Fruit fly (Drosophila melanogaster): Measurements from ENCODE around the gene CG1309.

Gene CG1309

DNA sequence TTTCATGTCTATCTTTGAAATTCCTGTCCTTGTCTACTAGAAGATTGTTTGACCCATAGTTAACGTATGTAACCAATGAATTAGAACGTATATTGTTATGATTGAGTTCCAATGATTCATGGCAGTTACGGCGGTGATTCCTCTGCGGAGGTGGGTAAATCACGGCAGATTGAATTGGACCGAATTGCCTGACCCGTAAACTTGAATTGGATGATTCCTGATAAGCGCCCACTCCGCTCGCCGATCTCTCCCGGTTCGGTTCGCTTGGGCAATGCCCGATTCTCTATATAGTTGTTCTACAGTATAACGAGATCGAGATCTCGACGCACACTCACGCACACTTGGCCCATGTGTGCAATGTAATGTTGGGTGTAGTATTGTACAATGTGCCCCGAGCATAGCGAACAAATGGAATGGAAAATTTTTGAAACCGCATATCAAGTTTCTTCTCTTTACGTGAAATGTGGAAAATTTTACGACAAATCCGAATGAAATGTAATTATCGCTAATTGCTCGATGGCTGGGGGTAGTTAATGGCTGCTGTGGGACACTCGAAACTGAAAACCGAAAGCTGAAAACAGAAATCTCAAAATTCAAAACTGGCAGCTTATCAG, 27.7 kb upstream of the CG1309 start:
- no peak for TF ChIP-seq noc (tag; optimal IDR thresholded peaks at IDR 0.05)

DNA sequence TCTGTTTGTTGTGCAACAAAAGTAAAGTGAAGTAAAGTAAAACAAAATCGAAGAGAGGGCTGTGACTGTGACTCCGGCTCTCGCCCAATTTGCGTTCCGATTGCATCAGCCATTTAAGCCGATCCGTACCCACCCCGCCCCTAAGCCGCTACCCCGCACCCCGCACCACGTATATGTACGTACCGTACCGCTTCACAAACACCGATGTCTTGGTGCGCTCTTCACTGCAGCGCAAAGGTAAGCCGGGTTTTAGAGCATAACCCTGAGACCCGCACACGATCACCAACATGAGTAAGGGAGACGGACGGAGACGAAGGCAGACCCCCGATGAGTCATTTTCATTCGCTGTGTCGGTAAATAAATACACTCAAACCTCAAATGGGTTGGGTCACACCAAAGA, 27.0 kb upstream of the CG1309 start:
- TF ChIP-seq noc (tag; optimal IDR thresholded peaks at IDR 0.05): no peak

DNA sequence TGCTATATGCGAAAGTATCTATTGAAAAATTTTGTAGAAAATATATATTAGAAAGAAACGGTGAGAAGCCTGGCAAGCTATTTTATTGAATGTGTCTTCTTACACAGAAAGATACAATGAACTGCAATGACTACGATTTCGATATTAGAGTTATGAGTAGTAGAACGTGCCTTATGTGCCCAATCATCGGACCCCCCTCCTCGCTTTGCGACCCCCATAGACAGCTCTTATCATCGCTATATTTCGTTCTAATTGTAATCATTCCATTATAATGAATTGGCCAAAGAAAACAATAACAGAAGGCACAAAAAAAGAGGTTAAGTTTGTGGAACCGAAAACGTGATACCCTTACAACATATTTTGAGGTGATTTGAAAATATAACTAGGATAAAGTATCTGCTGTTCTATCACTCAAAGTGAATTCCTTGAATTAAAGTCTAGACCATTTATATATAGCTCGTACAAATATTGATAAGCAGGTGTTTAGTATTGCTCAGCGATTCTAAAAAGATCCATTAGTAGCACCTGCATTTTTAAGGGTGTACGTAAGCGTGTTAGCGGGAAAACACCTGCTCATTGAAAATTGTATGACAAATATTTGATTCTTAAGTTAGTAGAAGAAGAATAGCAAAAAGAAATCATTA, 26.4 kb upstream of the CG1309 start:
- TF ChIP-seq noc (tag; optimal IDR thresholded peaks at IDR 0.05): peak; percentile 50

DNA sequence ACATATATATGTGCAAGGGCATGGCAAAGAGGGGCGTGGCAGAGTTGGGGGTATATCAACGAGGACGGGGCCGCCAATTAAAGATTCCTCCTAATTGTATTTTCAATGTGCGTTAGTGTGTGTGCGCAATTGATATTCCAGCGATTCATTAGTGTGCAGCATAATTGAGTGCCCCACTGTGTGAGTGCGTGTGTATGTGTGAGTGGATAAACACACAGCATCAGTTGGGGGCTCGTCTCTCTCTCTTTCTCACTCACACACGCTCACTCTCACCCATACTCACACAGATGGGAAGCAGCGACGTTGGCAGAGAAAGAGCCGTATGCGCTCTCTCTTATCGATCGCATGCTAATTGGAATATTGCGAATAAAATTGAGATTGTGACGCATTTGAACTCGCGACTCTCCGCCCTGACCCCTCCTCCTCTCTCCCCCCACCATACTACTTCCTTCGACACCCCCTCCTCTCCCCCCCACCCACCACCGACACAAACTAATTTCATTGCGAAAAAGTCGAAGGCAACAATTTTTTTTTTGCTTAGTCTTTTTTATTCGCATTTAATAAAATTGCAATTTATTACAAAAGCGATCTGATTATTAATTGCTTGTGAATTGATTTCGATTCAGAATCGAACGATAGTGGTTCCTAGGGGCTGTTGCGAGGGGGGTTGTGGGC, 25.5 kb upstream of the CG1309 start:
- TF ChIP-seq noc (tag; optimal IDR thresholded peaks at IDR 0.05): no peak

DNA sequence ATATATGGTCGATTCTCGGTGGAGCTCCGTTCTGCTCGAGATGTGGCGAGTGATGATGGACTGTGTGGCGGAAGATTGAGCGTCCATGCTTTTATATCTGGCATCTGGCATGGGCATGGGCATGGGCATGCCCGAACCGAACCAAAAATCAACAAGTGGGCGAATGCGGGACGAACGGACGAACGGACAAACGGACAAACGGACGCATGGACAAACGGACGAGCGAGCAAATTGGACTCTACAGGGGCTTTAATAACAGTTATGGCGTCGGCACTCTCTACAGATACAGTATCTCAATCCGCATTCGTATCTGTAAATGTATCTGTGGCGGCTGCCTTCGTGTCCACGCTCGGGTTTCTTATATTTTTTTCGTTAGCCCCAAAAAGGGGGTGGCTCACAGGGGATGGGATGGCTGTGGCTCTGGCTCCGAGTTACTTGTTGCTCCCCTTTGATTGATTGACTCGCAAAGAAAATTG, 23.1 kb upstream of the CG1309 start, which contains the start of gene ImpL2:
Gene ImpL2 (minus strand): TSS at position 51 of the 476 bp plus-strand sequence.
- no peak for TF ChIP-seq noc (tag; optimal IDR thresholded peaks at IDR 0.05)

DNA sequence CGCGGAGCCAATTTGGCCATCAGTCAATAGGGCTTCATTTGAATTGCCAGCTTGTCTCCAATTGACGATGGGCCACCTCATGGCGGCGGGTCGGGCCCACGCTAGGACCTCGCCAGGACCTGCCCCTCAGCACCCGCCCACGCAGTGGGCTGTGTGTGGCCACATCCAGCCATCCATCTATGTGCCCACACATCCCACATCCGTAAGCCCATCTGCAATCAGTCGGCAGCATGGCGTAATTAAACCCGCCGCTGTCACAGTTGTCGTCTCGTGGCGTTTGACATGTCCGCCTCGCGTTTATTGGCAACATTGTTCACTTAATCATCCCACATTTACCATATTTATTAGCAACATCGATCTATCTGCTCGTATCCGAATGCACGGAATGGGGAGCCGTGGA, 21.0 kb upstream of the CG1309 start:
- no peak for TF ChIP-seq noc (tag; optimal IDR thresholded peaks at IDR 0.05)

DNA sequence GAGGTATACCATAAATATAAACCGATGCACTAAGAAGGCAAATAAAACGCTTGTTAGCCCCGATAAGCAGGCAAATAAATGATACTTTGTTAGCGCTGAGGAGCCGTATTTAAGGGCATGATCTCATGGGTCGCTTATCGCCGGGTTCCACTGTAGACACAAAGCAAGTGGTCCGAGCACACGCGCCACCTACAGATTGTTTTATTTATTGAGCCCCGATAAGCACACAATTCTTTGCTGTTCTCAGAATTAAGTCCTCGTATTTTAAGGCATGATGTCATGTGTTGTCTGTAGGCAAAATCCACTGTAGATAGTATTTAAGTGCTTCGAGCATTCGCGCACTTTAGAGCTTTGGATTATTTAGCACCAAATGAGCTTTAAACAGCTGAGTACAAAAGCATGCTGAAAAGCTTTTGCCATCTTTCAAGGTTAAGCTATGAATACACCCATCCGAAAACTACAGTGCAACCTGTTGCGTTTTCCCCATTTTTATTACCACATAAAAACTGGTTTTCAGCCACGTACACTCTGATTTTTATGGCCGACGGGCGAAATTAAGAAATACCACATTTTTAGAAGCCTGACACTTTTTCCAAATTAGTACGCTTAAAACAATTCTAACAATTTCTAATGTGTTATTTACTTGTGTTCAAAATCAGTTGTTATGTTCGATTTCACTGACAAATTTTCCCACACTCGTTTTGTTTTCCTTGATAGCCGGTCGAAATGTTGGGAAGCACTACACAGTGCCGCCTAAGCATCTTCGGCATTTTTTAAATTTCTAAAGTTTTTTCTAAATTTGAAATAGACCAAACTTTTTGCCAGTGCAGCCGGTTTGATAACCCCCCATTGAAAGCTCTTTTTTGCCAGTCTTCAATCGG, 19.5 kb upstream of the CG1309 start, which contains the start of gene Sqor:
Gene Sqor (plus strand): TSS at position 732 of the 881 bp plus-strand sequence.
- TF ChIP-seq noc (tag; optimal IDR thresholded peaks at IDR 0.05): peak; percentile 96

DNA sequence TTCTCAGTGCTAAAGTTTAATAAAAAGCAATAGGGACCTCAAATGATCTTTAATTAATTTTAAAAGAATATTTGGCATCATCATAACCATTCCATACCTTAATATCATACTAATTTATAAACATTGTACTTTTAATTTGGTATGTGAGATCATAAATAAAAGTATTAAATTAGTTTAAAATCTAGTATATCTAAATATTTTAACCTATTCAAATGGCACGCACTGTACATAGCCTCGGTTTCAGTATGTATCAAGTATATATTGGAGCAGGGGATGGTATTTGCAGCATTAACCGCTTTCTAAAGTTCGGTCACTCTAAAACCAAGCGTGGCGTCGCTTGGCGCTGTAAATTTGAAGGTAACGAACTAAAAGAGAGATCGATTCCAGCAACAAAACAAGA, 16.8 kb upstream of the CG1309 start, which contains the start of gene pav:
Gene pav (plus strand): TSS at position 307 of the 400 bp plus-strand sequence.
- TF ChIP-seq noc (tag; optimal IDR thresholded peaks at IDR 0.05): no peak

DNA sequence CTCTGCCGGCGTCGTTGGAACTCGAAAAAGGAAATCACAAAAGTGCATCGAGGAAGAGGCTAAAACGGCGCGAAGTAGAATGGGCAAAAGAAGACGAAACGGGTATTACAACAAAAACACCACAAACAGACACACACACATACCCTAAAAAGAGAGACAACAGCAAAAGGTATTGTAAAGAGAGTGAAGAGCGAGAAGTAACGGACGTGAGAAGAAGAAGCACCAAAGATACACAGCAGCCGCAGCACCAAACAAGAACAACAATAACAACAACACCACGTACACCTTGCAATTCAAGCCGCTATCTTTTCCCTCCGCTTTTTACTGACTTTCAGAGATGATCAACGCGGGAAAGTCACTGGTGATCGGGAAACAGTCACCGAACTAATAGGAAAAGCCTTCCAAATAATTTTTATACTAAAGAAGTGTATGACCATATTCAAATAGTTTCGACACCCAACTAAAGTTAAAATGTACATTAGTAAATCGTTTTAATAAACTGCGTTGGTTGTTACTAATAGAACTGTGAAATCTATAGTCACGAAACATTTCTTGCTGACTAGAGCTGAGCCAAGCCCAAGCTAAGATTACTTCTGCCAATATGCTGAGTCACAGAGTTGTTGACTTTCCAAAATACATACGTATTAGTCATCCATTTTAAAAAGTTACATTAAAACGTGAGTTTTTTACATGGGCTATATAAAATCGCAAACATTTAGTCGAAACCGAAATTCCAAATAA, 6.9 kb upstream of the CG1309 start:
- no peak for TF ChIP-seq noc (tag; optimal IDR thresholded peaks at IDR 0.05)

DNA sequence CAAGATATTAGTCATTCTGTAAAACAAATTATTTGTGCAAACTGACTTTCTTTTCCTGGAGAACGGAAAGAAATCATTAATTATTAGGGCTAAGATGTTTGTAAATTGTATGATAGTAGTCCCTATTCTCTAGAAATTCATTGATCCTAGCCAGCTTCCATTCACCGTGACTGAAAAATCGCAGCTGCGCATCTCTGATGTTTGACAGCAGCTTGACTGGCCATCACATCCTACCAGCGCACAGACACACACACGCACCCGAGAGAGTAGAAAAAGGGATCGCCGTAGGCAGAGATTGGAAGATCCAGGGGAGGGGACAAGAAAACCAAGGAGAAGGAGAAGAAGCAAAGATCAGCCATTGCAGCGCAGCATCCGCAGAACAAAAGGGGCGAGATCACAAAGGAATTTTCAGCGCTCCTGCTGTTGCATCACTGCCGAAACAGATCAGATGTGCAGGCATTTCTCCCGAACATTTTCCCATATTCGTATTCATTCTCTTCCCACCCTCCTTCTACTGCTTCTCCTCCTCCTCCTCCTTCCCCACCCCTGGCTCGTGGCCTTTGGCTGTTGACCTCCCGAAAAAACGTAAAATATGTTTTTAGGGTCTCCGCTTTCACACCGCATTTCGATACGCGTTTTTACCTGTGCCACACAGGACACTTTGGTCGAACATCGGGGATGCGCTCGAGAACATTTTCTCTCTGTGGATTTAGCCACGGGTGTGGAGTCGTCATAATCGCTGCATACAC, 6.2 kb upstream of the CG1309 start:
- TF ChIP-seq noc (tag; optimal IDR thresholded peaks at IDR 0.05): no peak

DNA sequence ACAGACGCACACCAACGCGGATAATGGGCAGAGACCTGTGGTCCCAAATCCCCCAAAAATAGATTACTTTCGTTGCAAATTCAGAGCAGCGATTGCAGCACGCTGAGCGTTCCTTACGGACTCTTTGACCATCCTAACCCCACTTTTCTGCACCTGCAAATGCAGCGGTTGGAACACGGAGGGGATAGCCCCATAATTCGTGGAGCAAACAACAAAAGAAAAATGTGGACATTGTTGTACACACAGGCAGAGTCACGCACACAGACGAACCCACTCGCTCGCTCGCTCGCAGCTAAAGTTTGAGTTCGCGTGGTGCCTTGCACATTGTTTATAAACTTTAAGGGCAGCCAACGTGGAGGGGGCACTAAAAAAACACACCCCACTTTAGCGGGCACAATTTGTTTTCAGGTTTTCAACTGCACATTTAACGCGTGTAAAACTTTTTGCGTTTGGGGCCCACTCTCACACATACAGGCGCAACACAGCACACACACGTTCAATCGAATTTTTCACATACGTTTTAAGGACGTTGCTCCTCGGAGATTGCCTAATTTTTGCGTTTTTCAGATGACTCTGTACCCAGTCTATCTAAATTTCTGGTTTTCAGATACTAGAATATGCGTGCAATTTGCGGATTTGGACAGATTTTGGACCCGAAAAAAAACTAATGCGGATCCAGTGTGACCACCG, 5.5 kb upstream of the CG1309 start:
- TF ChIP-seq noc (tag; optimal IDR thresholded peaks at IDR 0.05): no peak

DNA sequence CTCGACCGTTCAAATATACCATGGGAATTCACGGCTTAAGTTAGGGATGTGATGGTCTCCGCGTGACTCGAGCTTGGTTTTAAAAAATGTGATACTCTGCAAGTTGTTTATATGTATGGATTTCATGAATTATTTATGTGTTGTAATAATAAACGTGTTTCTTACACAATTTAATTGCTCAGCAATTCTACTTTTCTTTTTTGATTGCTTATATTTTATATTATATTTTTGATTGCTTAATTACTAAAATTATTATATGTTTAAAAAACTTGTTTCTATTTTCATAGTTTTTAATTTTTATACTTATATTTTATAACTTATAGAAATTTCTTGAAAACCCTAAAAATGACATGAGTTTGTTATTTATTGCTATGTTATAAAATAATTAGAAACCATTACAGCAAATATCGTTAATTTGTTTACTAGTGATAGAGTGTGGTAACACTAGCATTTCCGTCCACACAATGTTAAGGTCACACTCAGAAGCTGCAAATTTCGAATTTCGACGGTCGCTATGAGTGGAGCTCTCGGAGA, 4.9 kb upstream of the CG1309 start, which contains the start of the genes ago and CG1265:
Gene ago (minus strand): TSS at position 6 of the 534 bp plus-strand sequence.
Gene CG1265 (plus strand): TSS at position 476 of the 534 bp plus-strand sequence.
- no peak for TF ChIP-seq noc (tag; optimal IDR thresholded peaks at IDR 0.05)

DNA sequence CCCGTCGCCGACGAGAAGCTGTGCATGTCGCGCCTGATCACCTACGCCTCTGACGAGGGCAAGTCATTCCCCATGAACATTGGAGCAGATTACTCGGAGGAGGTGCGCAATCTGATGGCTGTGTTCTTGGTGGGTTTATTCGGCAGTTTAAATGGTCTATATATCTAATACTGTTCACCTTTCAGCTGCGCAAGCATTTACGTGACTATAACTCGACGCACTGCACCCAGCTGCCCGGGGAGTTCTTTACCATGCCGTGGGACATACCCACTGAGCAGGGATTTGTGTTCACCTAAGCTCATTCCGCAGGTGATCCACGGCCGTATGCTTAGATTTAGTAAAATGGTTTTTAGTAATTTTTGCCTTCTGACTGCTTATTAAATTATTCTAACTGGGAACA, 1.9 kb downstream of the CG1309 start:
- TF ChIP-seq noc (tag; optimal IDR thresholded peaks at IDR 0.05): no peak

All from whole organism, larva.